Worm (Caenorhabditis elegans): ENCODE data around the gene lelo-2.

Gene lelo-2

DNA sequence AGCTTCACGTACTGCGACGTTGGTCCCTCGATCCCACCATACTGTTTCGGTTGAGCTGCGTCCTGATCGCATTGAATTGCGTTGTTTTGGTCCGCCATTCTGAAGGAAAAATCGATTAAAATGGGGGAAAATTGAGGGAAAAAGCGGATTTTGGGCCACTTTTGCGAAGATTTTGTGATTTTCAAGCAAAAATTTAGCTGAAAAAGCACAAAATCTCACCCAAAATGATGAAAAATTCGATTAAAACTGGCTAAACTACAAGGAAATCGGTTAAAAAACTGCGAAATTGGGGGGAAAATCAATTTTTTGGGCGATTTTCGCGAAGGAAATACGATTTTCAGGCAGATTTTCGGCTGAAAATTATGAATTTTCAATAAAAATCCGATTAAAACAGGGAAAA, 9.9 kb downstream of the lelo-2 start, which contains the start of gene elc-1:
TSS of gene elc-1 (minus strand) at position 101 of the 400 bp plus-strand sequence.
- no peak for TF ChIP-seq ceh-43 (GFP tag; optimal IDR thresholded peaks at IDR 0.05)
- TF ChIP-seq flh-1 (GFP tag; optimal IDR thresholded peaks at IDR 0.05): no peak
- no peak for TF ChIP-seq mab-5 (tag; optimal IDR thresholded peaks at IDR 0.05)
- TF ChIP-seq nhr-28 (tag; optimal IDR thresholded peaks at IDR 0.05): no peak
- TF ChIP-seq ham-2 (GFP tag; optimal IDR thresholded peaks at IDR 0.05): no peak
- no peak for TF ChIP-seq ztf-11 (tag; optimal IDR thresholded peaks at IDR 0.05)
- no peak for TF ChIP-seq ceh-39 (tag; optimal IDR thresholded peaks at IDR 0.05)
- no peak for TF ChIP-seq drap-1 (GFP tag; optimal IDR thresholded peaks at IDR 0.05)
- TF ChIP-seq zip-8 (tag; optimal IDR thresholded peaks at IDR 0.05): no peak
- no peak for TF ChIP-seq unc-120 (tag; optimal IDR thresholded peaks at IDR 0.05; ENCODE audit: poor library complexity, severe bottlenecking)
- TF ChIP-seq hlh-1 (tag; optimal IDR thresholded peaks at IDR 0.05): no peak
- TF ChIP-seq unc-39 (tag; optimal IDR thresholded peaks at IDR 0.05): no peak
- TF ChIP-seq snpc-4 (tag; optimal IDR thresholded peaks at IDR 0.05): no peak
- no peak for TF ChIP-seq lin-13 (tag; optimal IDR thresholded peaks at IDR 0.05)

DNA sequence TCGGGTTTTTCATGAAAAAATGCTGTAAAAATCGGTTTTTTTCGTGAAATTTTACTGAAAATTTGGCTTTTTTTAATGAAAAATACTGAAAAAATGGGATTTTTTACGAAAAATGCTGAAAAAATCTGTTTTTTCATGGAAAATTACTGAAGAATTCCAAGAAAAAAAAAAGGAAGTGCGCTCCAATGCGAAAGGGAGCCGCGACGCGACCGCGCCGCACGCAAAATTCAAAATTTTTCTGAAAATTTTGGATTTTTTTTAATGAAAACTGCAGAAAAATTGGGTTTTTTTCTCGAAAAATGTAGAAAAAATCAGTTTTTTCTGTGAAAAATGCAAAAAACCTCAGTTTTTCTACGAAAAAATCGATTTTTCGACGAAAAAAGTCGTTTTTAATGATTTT, 10.5 kb downstream of the lelo-2 start:
- TF ChIP-seq nhr-76 (tag; optimal IDR thresholded peaks at IDR 0.05): no peak
- no peak for TF ChIP-seq drap-1 (GFP tag; optimal IDR thresholded peaks at IDR 0.05)
- TF ChIP-seq mep-1 (tag; optimal IDR thresholded peaks at IDR 0.05): no peak
- no peak for TF ChIP-seq ceh-83 (GFP tag; optimal IDR thresholded peaks at IDR 0.05)
- no peak for TF ChIP-seq ceh-39 (tag; optimal IDR thresholded peaks at IDR 0.05)
- TF ChIP-seq blmp-1 (tag; optimal IDR thresholded peaks at IDR 0.05): no peak
- no peak for TF ChIP-seq nhr-237 (tag; optimal IDR thresholded peaks at IDR 0.05)

DNA sequence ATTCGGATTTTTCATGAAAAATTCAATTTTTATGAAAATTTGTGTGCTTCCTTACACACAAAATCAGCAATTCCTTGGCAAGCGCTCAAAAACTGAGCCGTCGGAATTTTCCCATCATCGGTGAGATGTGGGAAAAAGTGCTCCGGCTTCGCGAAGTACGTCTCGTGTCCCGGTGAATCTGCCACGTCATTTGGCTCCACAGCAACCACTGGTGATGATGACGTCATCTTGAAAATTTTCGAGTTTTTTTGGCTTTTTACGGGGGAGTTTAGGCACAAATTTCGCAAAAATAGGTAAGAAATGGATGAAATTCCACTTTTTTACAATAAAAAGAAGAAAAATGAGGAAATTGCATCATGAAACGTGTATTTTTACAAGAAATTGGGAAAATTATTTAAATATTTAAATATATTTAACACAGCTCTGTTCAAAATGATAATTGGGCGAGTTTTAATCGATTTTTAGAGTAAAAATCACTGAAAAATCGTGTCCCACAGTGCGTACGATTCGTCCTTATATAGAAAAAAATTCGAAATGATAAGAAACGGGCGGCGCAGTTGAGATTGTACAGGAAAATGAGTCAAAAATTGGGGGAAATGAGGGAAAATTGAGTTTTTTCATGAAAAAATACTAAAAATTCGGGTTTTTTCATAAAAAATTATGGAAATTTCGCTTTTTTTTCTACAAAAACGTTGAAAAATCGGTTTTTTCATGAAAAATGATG, 13.0 kb downstream of the lelo-2 start, which contains the start of gene Y82E9BR.14:
TSS of gene Y82E9BR.14 (minus strand) at position 227 of the 724 bp plus-strand sequence.
- no peak for TF ChIP-seq blmp-1 (tag; optimal IDR thresholded peaks at IDR 0.05)
- peak; percentile 74 for TF ChIP-seq zip-8 (tag; optimal IDR thresholded peaks at IDR 0.05)

DNA sequence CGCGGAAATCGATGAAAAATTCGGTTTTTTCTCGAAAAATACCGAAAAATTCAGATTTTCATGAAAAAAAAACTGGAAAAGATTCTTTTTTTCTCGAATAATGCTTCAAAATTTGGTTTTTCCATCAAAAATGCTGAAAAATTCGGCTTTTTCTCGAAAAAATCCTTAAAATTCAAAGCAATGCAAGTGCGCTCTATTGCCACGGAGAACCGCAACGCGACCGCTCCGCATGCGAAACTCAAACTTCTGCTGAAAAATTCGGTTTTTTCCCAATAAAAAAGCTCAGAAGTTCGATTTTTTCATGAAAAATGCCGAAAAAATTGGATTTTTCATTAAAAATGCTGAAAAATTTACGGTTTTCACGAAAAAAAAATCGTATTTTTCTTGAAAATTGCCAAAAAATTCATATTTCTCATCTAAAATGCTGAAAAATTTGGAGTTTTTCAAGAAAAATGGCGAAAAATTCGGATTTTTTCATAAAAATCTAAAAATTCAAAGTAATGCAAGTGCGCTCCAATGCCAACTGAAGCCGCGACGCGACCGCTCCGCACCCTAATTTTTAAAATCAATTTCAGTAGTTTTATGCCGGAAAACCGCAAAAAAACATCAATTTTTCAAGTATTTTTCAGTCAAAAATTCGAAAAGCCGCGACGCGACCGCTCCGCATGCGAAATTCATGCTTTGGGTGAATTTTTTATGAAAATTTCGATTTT, 13.7 kb downstream of the lelo-2 start:
- TF ChIP-seq sptf-1 (tag; optimal IDR thresholded peaks at IDR 0.05) (no peak), bed-3 (GFP tag; optimal IDR thresholded peaks at IDR 0.05) (no peak), ceh-83 (GFP tag; optimal IDR thresholded peaks at IDR 0.05) (no peak), nhr-76 (tag; optimal IDR thresholded peaks at IDR 0.05) (no peak), nhr-2 (tag; optimal IDR thresholded peaks at IDR 0.05) (no peak), lin-13 (tag; optimal IDR thresholded peaks at IDR 0.05) (no peak), nhr-28 (tag; optimal IDR thresholded peaks at IDR 0.05) (no peak)

DNA sequence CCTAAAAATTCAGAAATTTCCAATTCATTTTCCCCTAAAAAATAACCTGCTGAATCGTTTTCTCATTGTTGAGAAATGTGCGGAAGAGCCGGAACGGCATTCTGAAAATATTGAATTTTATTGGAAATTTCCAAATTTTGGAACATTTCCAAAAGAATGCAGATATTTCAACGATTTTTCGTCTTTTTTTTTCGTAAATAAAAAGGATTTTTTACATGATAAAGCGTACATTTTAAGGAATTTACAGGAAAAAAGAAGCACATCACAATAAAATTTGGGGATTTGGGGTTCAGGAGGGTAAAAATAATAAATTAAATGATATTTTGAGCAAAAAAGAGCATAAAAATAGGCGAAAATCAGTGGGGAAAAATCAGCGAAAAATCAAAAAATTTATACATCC, 17.9 kb downstream of the lelo-2 start, which contains the start of gene Y82E9BR.22:
TSS of gene Y82E9BR.22 (minus strand) at position 101 of the 400 bp plus-strand sequence.
- no peak for TF ChIP-seq unc-39 (tag; optimal IDR thresholded peaks at IDR 0.05)
- TF ChIP-seq tbx-8 (GFP tag; optimal IDR thresholded peaks at IDR 0.05): no peak
- no peak for TF ChIP-seq M03D4.4 (tag; optimal IDR thresholded peaks at IDR 0.05)
- TF ChIP-seq nhr-28 (tag; optimal IDR thresholded peaks at IDR 0.05): no peak
- TF ChIP-seq ces-1 (GFP tag; optimal IDR thresholded peaks at IDR 0.05): no peak
- TF ChIP-seq lin-32 (GFP tag; optimal IDR thresholded peaks at IDR 0.05): no peak
- TF ChIP-seq unc-62 (GFP tag; optimal IDR thresholded peaks at IDR 0.05): no peak
- TF ChIP-seq cnd-1 (tag; optimal IDR thresholded peaks at IDR 0.05): no peak
- no peak for TF ChIP-seq sptf-1 (tag; optimal IDR thresholded peaks at IDR 0.05)
- no peak for TF ChIP-seq nhr-2 (tag; optimal IDR thresholded peaks at IDR 0.05)
- TF ChIP-seq bed-3 (GFP tag; optimal IDR thresholded peaks at IDR 0.05): no peak
- TF ChIP-seq lin-13 (tag; optimal IDR thresholded peaks at IDR 0.05): no peak
- TF ChIP-seq mep-1 (tag; optimal IDR thresholded peaks at IDR 0.05): no peak
- TF ChIP-seq nhr-12 (tag; optimal IDR thresholded peaks at IDR 0.05): no peak
- TF ChIP-seq snpc-4 (tag; optimal IDR thresholded peaks at IDR 0.05): no peak
- TF ChIP-seq sem-2 (GFP tag; optimal IDR thresholded peaks at IDR 0.05): no peak
- TF ChIP-seq unc-120 (tag; optimal IDR thresholded peaks at IDR 0.05; ENCODE audit: poor library complexity, severe bottlenecking): no peak
- no peak for TF ChIP-seq hlh-1 (tag; optimal IDR thresholded peaks at IDR 0.05)

Measured in whole organism, mixed stage, embryonic.